Worm (Caenorhabditis elegans) whole organism, mixed stage, embryonic: ENCODE data around the gene C33A12.3.

ENCODE experiments used
- M03D4.4 ChIP-seq: sonication (generic microtip); optimal IDR thresholded peaks from 2 replicates; lab custom pipeline; 2017; ENCODE audit warnings: mild to moderate bottlenecking, missing genetic modification characterization, missing compliant biosample characterization
- bed-3 ChIP-seq: fragments of 200-800 bp; sonication (Bioruptor generic); optimal IDR thresholded peaks from 3 replicates; lab custom pipeline; 2018; ENCODE audit warnings: mild to moderate bottlenecking, missing genetic modification characterization, moderate library complexity, missing compliant biosample characterization
- blmp-1 ChIP-seq: fragments of 150-350 bp; optimal IDR thresholded peaks from 2 replicates; lab custom pipeline; 2014; ENCODE audit warnings: missing biosample characterization, missing genetic modification characterization
- ceh-39 ChIP-seq: fragments of 150-350 bp; optimal IDR thresholded peaks from 2 replicates; lab custom pipeline; 2014; ENCODE audit warnings: missing biosample characterization, missing genetic modification characterization
- ceh-43 ChIP-seq: fragments of 200-800 bp; sonication (Bioruptor generic); optimal IDR thresholded peaks from 2 replicates; lab custom pipeline; 2018; ENCODE audit warnings: mild to moderate bottlenecking, missing genetic modification characterization, moderate library complexity, missing compliant biosample characterization
- ceh-83 ChIP-seq: fragments of 200-800 bp; sonication (Bioruptor generic); optimal IDR thresholded peaks from 2 replicates; lab custom pipeline; 2018; ENCODE audit warnings: mild to moderate bottlenecking, missing genetic modification characterization, missing compliant biosample characterization
- ces-1 ChIP-seq: fragments of 150-350 bp; optimal IDR thresholded peaks from 2 replicates; lab custom pipeline; 2014; ENCODE audit warnings: missing biosample characterization, missing genetic modification reagents, missing genetic modification characterization
- cnd-1 ChIP-seq: fragments of 200-800 bp; sonication (Bioruptor generic); optimal IDR thresholded peaks from 2 replicates; lab custom pipeline; 2018; ENCODE audit warnings: mild to moderate bottlenecking, missing genetic modification characterization, missing compliant biosample characterization
- drap-1 ChIP-seq: fragments of 200-800 bp; sonication (Bioruptor generic); optimal IDR thresholded peaks from 3 replicates; lab custom pipeline; 2018; ENCODE audit warnings: mild to moderate bottlenecking, missing genetic modification characterization, missing compliant biosample characterization
- elt-3 ChIP-seq: fragments of 150-350 bp; optimal IDR thresholded peaks from 2 replicates; lab custom pipeline; 2014; ENCODE audit warnings: missing biosample characterization, missing genetic modification characterization
- ham-2 ChIP-seq: fragments of 200-800 bp; sonication (Bioruptor generic); optimal IDR thresholded peaks from 2 replicates; lab custom pipeline; 2018; ENCODE audit warnings: mild to moderate bottlenecking, missing genetic modification characterization, missing compliant biosample characterization
- hlh-1 ChIP-seq: fragments of 150-350 bp; optimal IDR thresholded peaks from 2 replicates; lab custom pipeline; 2014; ENCODE audit warnings: missing biosample characterization, missing genetic modification reagents, missing genetic modification characterization
- lin-13 ChIP-seq: fragments of 150-350 bp; optimal IDR thresholded peaks from 2 replicates; lab custom pipeline; 2014; ENCODE audit warnings: missing biosample characterization, missing genetic modification characterization
- lsy-2 ChIP-seq: fragments of 150-350 bp; optimal IDR thresholded peaks from 2 replicates; lab custom pipeline; 2014; ENCODE audit warnings: missing biosample characterization, missing genetic modification characterization
- mab-5 ChIP-seq: fragments of 150-350 bp; optimal IDR thresholded peaks from 2 replicates; lab custom pipeline; 2014; ENCODE audit warnings: missing biosample characterization, missing genetic modification characterization
- mep-1 ChIP-seq: fragments of 150-350 bp; optimal IDR thresholded peaks from 2 replicates; lab custom pipeline; 2017; ENCODE audit warnings: missing biosample characterization, missing genetic modification reagents, missing genetic modification characterization, inconsistent platforms
- mls-2 ChIP-seq: sonication (generic microtip); optimal IDR thresholded peaks from 2 replicates; lab custom pipeline; 2016; ENCODE audit warnings: mild to moderate bottlenecking, missing genetic modification characterization, moderate library complexity, missing compliant biosample characterization
- nhr-12 ChIP-seq: fragments of 150-350 bp; optimal IDR thresholded peaks from 2 replicates; lab custom pipeline; 2014; ENCODE audit warnings: missing biosample characterization, missing genetic modification characterization
- nhr-2 ChIP-seq: fragments of 150-350 bp; optimal IDR thresholded peaks from 2 replicates; lab custom pipeline; 2014; ENCODE audit warnings: missing biosample characterization, missing genetic modification characterization
- nhr-237 ChIP-seq: fragments of 150-350 bp; optimal IDR thresholded peaks from 2 replicates; lab custom pipeline; 2014; ENCODE audit warnings: missing biosample characterization, missing genetic modification characterization
- nhr-76 ChIP-seq: sonication (generic microtip); optimal IDR thresholded peaks from 2 replicates; lab custom pipeline; 2017; ENCODE audit warnings: missing biosample characterization, missing genetic modification characterization
- pha-4 ChIP-seq: fragments of 150-350 bp; optimal IDR thresholded peaks from 2 replicates; lab custom pipeline; 2018; ENCODE audit warnings: missing biosample characterization, missing genetic modification reagents, missing genetic modification characterization
- sem-2 ChIP-seq: fragments of 200-800 bp; sonication (Bioruptor generic); optimal IDR thresholded peaks from 2 replicates; lab custom pipeline; 2018; ENCODE audit warnings: mild to moderate bottlenecking, missing genetic modification characterization, missing compliant biosample characterization
- snpc-4 ChIP-seq: fragments of 150-350 bp; optimal IDR thresholded peaks from 2 replicates; lab custom pipeline; 2014; ENCODE audit warnings: missing biosample characterization, missing genetic modification characterization
- tbx-8 ChIP-seq: fragments of 200-800 bp; sonication (Bioruptor generic); optimal IDR thresholded peaks from 2 replicates; lab custom pipeline; 2018; ENCODE audit warnings: mild to moderate bottlenecking, missing genetic modification characterization, moderate library complexity, missing compliant biosample characterization
- unc-120 ChIP-seq: sonication (generic microtip); optimal IDR thresholded peaks from 2 replicates; lab custom pipeline; 2017; ENCODE audit warnings: missing genetic modification characterization, missing compliant biosample characterization; ENCODE audit not compliant: poor library complexity, severe bottlenecking
- unc-39 ChIP-seq: fragments of 150-350 bp; optimal IDR thresholded peaks from 2 replicates; lab custom pipeline; 2014; ENCODE audit warnings: missing biosample characterization, missing genetic modification characterization
- unc-62 ChIP-seq: fragments of 150-350 bp; optimal IDR thresholded peaks from 2 replicates; lab custom pipeline; 2014; ENCODE audit warnings: missing biosample characterization, missing genetic modification reagents, missing genetic modification characterization
- ztf-11 ChIP-seq: fragments of 150-350 bp; optimal IDR thresholded peaks from 2 replicates; lab custom pipeline; 2014; ENCODE audit warnings: missing biosample characterization, missing genetic modification characterization

C33A12.3 gene

DNA sequence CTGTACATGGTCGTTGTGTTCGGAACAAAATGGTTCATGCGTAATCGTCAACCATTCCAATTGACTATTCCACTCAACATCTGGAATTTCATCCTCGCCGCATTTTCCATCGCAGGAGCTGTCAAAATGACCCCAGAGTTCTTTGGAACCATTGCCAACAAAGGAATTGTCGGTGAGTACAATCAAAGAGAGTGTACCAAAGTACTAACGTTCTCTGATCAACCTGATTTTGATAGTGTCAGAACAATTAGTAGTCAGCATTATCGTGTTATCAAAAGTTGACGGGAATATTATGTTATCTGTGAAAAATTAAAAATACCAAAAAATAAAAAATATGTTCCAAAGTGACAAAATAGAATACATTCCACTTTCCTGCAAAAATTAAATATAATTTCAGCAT lies 14.2 kb upstream of the C33A12.3 start:
- TF ChIP-seq nhr-237 (tag; lab: Kevin White, UChicago) (no peak), cnd-1 (tag; lab: Kevin White, UChicago) (no peak)

DNA sequence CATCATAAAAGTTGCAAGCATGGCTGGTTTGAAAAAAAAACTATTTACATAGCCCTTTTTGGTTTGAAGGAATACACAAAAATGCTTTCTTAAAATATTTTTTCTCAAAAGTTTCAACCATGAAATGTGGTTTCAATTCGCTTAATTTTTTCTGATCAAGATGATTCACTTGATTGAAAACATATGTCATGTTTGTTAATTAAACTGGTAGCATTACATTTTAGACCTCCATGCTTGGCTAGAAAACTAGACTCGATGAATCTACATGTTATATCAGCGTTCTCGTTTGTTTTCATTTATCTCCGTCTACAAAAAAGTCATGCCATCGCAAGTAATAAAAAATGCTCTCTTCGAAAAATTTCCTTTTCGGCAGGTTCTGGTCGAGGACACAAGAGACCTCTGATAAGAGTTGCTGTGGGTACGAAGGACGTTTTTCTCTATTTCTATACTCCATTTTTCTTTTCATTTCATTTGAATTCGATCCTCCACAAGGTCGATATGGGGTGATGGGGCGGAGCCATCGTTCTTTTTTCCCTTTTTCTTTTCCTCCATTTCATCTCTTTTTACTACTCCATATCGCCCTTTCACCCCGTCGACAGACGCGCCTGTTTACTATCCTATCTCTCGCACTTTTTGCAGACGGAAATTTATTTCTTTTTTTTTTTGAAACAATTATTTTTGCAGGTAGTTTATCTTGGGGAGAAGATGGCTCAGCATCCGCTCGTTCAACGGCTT lies 13.0 kb upstream of the C33A12.3 start, which contains the start of gene elo-1:
Gene elo-1 (plus strand): TSS at position 685 of the 735 bp plus-strand sequence.
- TF ChIP-seq unc-120 (tag; lab: Kevin White, UChicago) (no peak), hlh-1 (tag; lab: Kevin White, UChicago) (peak; percentile 10)

DNA sequence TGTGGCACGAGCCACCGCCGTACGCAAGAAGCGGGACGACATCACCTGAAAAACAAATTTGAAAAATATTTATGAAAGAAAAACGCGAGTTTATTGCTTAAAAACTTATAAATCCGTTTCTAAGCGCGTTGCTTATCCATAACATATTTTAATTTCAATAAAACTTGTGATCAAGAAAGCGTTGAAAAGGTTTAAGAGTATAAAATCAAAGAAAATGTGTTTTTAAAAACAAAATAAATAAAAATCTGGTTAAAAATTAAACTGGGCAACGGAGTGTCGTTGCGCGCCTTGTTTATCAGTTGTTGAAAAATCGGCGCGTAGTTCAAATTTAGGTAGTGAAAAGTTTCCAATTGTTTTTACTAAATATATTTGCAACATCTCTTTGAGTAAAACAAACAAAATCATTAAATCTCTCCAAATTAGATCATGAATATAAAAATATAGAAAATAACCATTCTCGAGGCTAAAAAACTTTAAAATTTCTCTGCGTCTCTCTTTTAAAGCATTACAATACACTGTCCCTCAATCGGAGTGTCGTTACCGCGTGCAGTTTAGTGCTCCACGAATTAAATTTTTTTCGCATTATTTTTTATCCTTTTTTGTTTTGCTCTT lies 12.2 kb upstream of the C33A12.3 start, which contains the start of gene ndua-5:
Gene ndua-5 (minus strand): TSS at position 51 of the 612 bp plus-strand sequence.
- TF ChIP-seq drap-1 (GFP tag; lab: Kevin White, UChicago): no peak
- peak; percentile 36 for TF ChIP-seq ces-1
- no peak for TF ChIP-seq unc-120 (tag; lab: Kevin White, UChicago)
- TF ChIP-seq lsy-2 (tag; lab: Kevin White, UChicago): peak; percentile 52
- no peak for TF ChIP-seq unc-62 (GFP tag; lab: Kevin White, UChicago)
- no peak for TF ChIP-seq nhr-12
- no peak for TF ChIP-seq ztf-11
- no peak for TF ChIP-seq bed-3
- TF ChIP-seq mls-2 (tag; lab: Kevin White, UChicago): no peak
- TF ChIP-seq tbx-8: no peak
- TF ChIP-seq snpc-4: no peak
- TF ChIP-seq M03D4.4 (tag; lab: Kevin White, UChicago): no peak
- TF ChIP-seq mab-5 (tag; lab: Kevin White, UChicago): no peak
- no peak for TF ChIP-seq nhr-76
- TF ChIP-seq nhr-237 (tag; lab: Kevin White, UChicago): peak; percentile 29
- TF ChIP-seq hlh-1 (tag; lab: Kevin White, UChicago): no peak
- no peak for TF ChIP-seq elt-3 (tag; lab: Kevin White, UChicago)
- no peak for TF ChIP-seq ham-2
- TF ChIP-seq lin-13: no peak
- TF ChIP-seq ceh-83 (GFP tag; lab: Kevin White, UChicago): no peak
- TF ChIP-seq nhr-2 (tag; lab: Kevin White, UChicago): no peak
- no peak for TF ChIP-seq unc-39 (tag; lab: Kevin White, UChicago)

ce11 chrIV:9523139-9523538 lies 10.3 kb upstream of the C33A12.3 start:
- TF ChIP-seq ceh-43 (GFP tag; lab: Kevin White, UChicago) (no peak), sem-2 (no peak), mls-2 (tag; lab: Kevin White, UChicago) (no peak), nhr-2 (tag; lab: Kevin White, UChicago) (no peak), pha-4 (tag; lab: Kevin White, UChicago) (no peak), blmp-1 (tag; lab: Kevin White, UChicago) (no peak), snpc-4 (no peak), nhr-237 (tag; lab: Kevin White, UChicago) (no peak), ces-1 (no peak), unc-62 (GFP tag; lab: Kevin White, UChicago) (no peak), drap-1 (GFP tag; lab: Kevin White, UChicago) (no peak)
- TF ChIP-seq, all 35 proteins: peak for 0

DNA sequence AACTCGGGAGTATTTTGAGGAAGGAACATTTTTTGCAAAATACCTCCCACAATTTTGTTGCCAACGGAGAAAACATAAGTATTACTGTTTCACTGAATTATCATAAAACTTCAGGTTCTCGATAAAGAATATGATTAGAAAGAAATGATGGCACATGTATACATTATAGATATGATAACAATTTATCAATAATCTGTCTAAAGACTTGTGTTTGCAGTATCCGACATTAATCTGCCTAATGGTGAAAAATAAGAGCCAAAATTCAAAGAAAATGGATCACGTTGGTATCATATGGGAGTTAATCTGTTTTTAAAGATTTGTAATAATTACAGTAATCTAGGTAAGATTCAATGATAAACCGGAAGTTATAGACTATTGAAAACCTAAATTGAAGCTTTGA lies 7.8 kb upstream of the C33A12.3 start:
- TF ChIP-seq ham-2 (no peak), bed-3 (no peak), unc-120 (tag; lab: Kevin White, UChicago) (no peak), tbx-8 (no peak), hlh-1 (tag; lab: Kevin White, UChicago) (no peak), lin-13 (no peak), blmp-1 (tag; lab: Kevin White, UChicago) (no peak), drap-1 (GFP tag; lab: Kevin White, UChicago) (no peak), mep-1 (tag; lab: Kevin White, UChicago) (no peak), mls-2 (tag; lab: Kevin White, UChicago) (no peak), ceh-39 (no peak), unc-39 (tag; lab: Kevin White, UChicago) (no peak), unc-62 (GFP tag; lab: Kevin White, UChicago) (no peak), ceh-43 (GFP tag; lab: Kevin White, UChicago) (no peak)
